Worm (Caenorhabditis elegans) whole organism, L4/young adult: ENCODE results near the gene T06C12.12.

Source experiments
- W03F9.2 ChIP-seq: fragments of 150-350 bp; optimal IDR thresholded peaks from 2 replicates; lab custom pipeline; 2014; ENCODE audit warnings: missing biosample characterization, missing genetic modification characterization
- dao-5 ChIP-seq: sonication (generic microtip); optimal IDR thresholded peaks from 2 replicates; lab custom pipeline; 2016; ENCODE audit warnings: missing genotype, missing genetic modification characterization, moderate library complexity, missing compliant biosample characterization
- him-1 ChIP-seq: sonication (generic microtip); optimal IDR thresholded peaks from 2 replicates; lab custom pipeline; 2016; ENCODE audit warnings: missing genotype, missing genetic modification reagents, missing genetic modification characterization, missing compliant biosample characterization

ce11 chrV:15870356-15870755, 21.5 kb upstream of the T06C12.12 start, which contains the start of gene str-57:
- TF ChIP-seq him-1 (tag; lab: Kevin White, UChicago) (no peak), dao-5 (tag; lab: Kevin White, UChicago) (no peak), W03F9.2 (no peak)
